Worm (Caenorhabditis elegans): ENCODE measurements around the gene rsp-1.

Gene rsp-1

DNA sequence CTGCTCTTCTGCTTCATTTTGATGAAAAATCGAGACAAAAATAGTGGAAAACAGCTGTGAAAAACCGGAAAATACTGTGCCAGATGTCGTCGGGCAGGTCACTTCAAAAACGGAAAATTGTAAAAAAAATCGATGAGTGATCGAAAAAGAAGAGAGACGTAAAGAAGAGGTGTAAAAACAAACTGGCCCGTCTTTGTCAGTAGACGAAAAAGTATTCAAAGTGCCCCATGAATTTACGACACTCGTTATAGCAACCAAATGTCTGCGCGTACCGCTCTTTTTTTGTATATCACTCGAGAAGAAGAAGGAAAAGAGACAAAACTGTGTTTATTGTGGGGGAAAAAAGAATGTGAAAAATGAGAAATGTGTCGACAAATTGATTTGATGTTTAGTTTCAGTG is 32.0 kb downstream of the rsp-1 start, which contains the start of gene twk-5:
Gene twk-5 (minus strand): TSS at position 101 of the 400 bp plus-strand sequence.
- TF ChIP-seq ztf-11 (tag; optimal IDR thresholded peaks at IDR 0.05) (no peak), blmp-1 (tag; optimal IDR thresholded peaks at IDR 0.05; ENCODE audit: insufficient read depth) (peak; percentile 8)

DNA sequence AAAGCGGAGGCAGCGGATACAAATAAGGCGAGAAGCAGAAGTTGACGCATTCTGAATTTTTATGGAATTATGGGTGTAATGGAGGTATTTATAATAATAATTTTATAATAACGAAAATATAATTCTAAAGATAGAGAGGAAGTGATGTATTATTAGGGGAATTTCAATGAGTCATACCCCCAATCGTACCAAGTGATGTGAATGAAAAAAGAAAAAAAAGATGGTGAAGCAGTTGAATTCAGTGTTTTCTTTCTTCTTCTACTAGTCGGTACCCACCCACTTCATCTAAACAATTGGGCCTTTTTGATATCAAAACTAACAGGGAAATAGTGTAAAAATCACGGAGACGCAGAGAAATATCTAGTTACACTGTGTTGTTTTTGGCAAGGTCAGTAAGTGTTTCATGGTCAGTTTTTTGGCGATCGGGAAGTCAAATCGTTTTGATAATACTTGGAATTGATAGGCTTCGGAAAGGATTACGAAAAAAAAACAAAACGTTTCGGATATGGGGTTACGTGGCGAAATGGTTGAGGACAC is 33.6 kb downstream of the rsp-1 start, which contains the start of gene ttr-18:
Gene ttr-18 (minus strand): TSS at position 51 of the 537 bp plus-strand sequence.
- TF ChIP-seq fos-1 (tag; optimal IDR thresholded peaks at IDR 0.05) (no peak), sma-3 (GFP tag; optimal IDR thresholded peaks at IDR 0.05) (peak; percentile 13), nhr-25 (tag; optimal IDR thresholded peaks at IDR 0.05) (peak; percentile 19)

DNA sequence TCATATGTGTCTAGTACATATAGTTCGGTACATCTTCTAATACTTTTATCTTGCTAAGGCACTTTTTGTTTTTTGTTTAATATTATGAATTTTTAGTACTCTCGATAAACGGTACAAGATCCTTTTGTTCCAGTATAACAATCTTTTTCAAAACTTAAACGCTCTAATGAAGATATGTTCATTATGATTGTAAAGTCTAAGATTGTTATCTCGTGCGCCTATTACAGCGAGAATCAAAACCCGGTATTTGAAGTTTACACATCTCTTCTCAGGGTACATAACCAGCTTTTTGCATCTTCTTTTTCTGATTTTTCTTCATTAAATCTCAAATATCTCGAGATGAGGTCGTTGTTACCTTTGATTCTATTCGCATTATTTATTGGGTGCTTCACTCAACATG is 34.8 kb downstream of the rsp-1 start, which contains the start of gene B0334.13:
Gene B0334.13 (plus strand): TSS at position 301 of the 400 bp plus-strand sequence.
- no peak for TF ChIP-seq ama-1 (optimal IDR thresholded peaks at IDR 0.05)
- TF ChIP-seq nhr-237 (tag; optimal IDR thresholded peaks at IDR 0.05) = no peak
- no peak for TF ChIP-seq peb-1 (tag; optimal IDR thresholded peaks at IDR 0.05)
- TF ChIP-seq elt-3 (tag; optimal IDR thresholded peaks at IDR 0.05) = no peak
- no peak for TF ChIP-seq lin-39 (tag; optimal IDR thresholded peaks at IDR 0.05)
- no peak for TF ChIP-seq mbf-1 (tag; optimal IDR thresholded peaks at IDR 0.05)
- no peak for TF ChIP-seq mdl-1 (tag; optimal IDR thresholded peaks at IDR 0.05)
- no peak for TF ChIP-seq F13H6.1 (tag; optimal IDR thresholded peaks at IDR 0.05)
- TF ChIP-seq unc-39 (tag; optimal IDR thresholded peaks at IDR 0.05) = no peak
- TF ChIP-seq skn-1 (tag; optimal IDR thresholded peaks at IDR 0.05) = no peak
- TF ChIP-seq nhr-11 (tag; optimal IDR thresholded peaks at IDR 0.05) = no peak
- TF ChIP-seq nhr-10 (tag; optimal IDR thresholded peaks at IDR 0.05) = no peak
- TF ChIP-seq snpc-4 (tag; optimal IDR thresholded peaks at IDR 0.05) = no peak

DNA sequence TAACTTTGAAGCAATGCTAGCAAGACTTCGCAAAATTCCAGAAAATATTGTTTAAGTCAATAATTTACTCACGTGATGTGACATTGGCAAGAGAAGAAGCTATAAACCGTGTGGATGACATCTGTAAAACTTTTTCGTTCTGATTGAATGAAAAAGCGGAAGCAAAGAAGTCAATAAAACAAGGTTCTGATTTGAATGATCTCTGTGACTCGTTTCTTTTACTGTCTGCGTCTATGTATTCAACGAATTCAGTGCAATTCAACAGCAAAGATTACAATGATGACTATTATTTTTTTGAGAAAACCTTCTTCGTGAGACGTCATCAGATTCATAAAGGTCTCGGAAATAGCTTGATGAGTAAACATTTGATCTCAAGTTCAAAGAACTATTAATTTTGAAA is 39.7 kb downstream of the rsp-1 start, which contains the start of gene hacl-1:
Gene hacl-1 (minus strand): TSS at position 121 of the 400 bp plus-strand sequence.
- TF ChIP-seq mdl-1 (tag; optimal IDR thresholded peaks at IDR 0.05) (no peak), ztf-4 (tag; optimal IDR thresholded peaks at IDR 0.05) (peak; percentile 7), C34F6.9 (tag; optimal IDR thresholded peaks at IDR 0.05) (peak; percentile 19), unc-55 (GFP tag; optimal IDR thresholded peaks at IDR 0.05) (no peak), ceh-16 (tag; optimal IDR thresholded peaks at IDR 0.05) (no peak), lsy-2 (tag; optimal IDR thresholded peaks at IDR 0.05) (peak; percentile 0 to 38), nhr-25 (tag; optimal IDR thresholded peaks at IDR 0.05) (peak; percentile 71), sma-9 (GFP tag; optimal IDR thresholded peaks at IDR 0.05) (peak; percentile 12), sma-9 (tag; optimal IDR thresholded peaks at IDR 0.05) (no peak), nhr-11 (tag; optimal IDR thresholded peaks at IDR 0.05) (no peak), mbf-1 (tag; optimal IDR thresholded peaks at IDR 0.05) (no peak), sem-4 (tag; optimal IDR thresholded peaks at IDR 0.05) (no peak), fos-1 (tag; optimal IDR thresholded peaks at IDR 0.05) (peak; percentile 35), lin-39 (tag; optimal IDR thresholded peaks at IDR 0.05) (no peak), sma-3 (GFP tag; optimal IDR thresholded peaks at IDR 0.05) (peak; percentile 63), nhr-77 (tag; optimal IDR thresholded peaks at IDR 0.05) (no peak), nhr-21 (tag; optimal IDR thresholded peaks at IDR 0.05) (peak; percentile 68), crh-2 (tag; optimal IDR thresholded peaks at IDR 0.05) (peak; percentile 63), alr-1 (tag; optimal IDR thresholded peaks at IDR 0.05) (no peak)

DNA sequence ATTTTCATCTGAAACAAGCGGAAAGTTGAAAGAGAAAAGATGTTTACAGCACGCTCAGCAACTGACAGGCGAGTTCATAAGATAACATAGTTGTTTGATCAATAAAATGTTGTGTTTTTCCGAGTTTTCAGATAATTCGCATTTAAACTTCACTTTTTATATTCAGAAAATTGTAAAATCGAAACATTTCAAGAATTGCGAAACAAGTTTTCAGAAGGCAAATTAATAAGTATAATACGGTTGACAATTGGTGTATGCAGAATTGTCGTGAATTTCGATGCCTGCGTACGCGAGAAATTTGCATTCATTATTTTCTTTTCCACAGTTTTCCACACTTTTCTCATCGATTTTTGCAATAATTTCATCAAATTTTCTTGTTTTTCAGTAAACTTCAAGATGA is 42.1 kb downstream of the rsp-1 start, which contains the start of the genes ooc-3 and B0334.4:
Gene ooc-3 (minus strand): TSS at position 15 of the 400 bp plus-strand sequence.
Gene B0334.4 (plus strand): TSS at position 386 of the 400 bp plus-strand sequence.
- TF ChIP-seq unc-62 (GFP tag; optimal IDR thresholded peaks at IDR 0.05) (no peak), nhr-129 (tag; optimal IDR thresholded peaks at IDR 0.05) (peak; percentile 42), unc-55 (GFP tag; optimal IDR thresholded peaks at IDR 0.05) (no peak), ama-1 (optimal IDR thresholded peaks at IDR 0.05) (peak; percentile 9), lsy-2 (tag; optimal IDR thresholded peaks at IDR 0.05) (peak; percentile 46 to 95), C34F6.9 (tag; optimal IDR thresholded peaks at IDR 0.05) (peak; percentile 66), gmeb-1 (tag; optimal IDR thresholded peaks at IDR 0.05) (peak; percentile 16)

DNA sequence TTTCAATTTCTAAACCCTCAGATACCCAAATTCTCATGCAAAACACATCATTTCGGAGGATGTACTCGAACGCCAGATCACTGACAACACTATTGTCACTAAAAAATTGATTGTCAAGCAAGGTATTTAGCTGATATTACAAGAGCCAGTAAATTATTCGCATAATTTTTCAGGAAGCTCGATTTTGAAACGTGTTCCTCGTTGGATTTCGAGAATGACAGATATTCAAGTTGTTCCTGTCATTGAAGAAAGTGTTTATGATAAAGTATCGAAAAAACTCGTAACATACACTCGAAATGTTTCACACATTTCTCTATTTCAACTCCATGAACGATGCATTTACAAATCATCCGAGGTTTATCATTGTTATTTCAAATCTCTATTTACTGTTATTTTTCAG is 42.6 kb downstream of the rsp-1 start:
- no peak for TF ChIP-seq lin-13 (GFP tag; optimal IDR thresholded peaks at IDR 0.05)
- TF ChIP-seq sma-3 (GFP tag; optimal IDR thresholded peaks at IDR 0.05) = no peak
- no peak for TF ChIP-seq nhr-11 (tag; optimal IDR thresholded peaks at IDR 0.05)
- TF ChIP-seq unc-62 (GFP tag; optimal IDR thresholded peaks at IDR 0.05) = no peak
